Worm (Caenorhabditis elegans) whole organism, midembryonic: ENCODE results near the gene paqr-1.

ENCODE experiments used
- T22C8.4 ChIP-seq: fragments of 200-800 bp; sonication (Bioruptor generic); IDR thresholded peaks from 2 replicates; pipeline ENCODE4 v1.3.6; 2022; ENCODE audit warnings: missing genetic modification characterization, missing compliant biosample characterization
- cog-1 ChIP-seq: sonication (generic microtip); optimal IDR thresholded peaks from 2 replicates; lab custom pipeline; 2016; ENCODE audit warnings: missing genetic modification characterization, missing compliant biosample characterization
- flt-1 ChIP-seq: fragments of 200-800 bp; sonication (Bioruptor generic); IDR thresholded peaks from 2 replicates; pipeline ENCODE4 v1.3.6; 2022; ENCODE audit warnings: missing genetic modification characterization, missing compliant biosample characterization
- klf-2 ChIP-seq: fragments of 200-800 bp; sonication (Bioruptor generic); conservative IDR thresholded peaks from 2 replicates; pipeline ENCODE4 v1.3.6; 2022; ENCODE audit warnings: missing genetic modification reagents, missing genetic modification characterization, missing compliant biosample characterization
- med-1 ChIP-seq: sonication (generic microtip); optimal IDR thresholded peaks from 2 replicates; lab custom pipeline; 2017; ENCODE audit warnings: missing genetic modification characterization, mild to moderate bottlenecking, missing compliant biosample characterization, antibody characterized with exemption, missing genetic modification reagents; ENCODE audit not compliant: insufficient read depth
- ref-1 ChIP-seq: fragments of 200-800 bp; sonication (Bioruptor generic); conservative IDR thresholded peaks from 2 replicates; pipeline ENCODE4 v1.3.6; 2022; ENCODE audit warnings: missing genetic modification reagents, missing genetic modification characterization, missing compliant biosample characterization
- tab-1 ChIP-seq: fragments of 200-800 bp; sonication (Bioruptor generic); IDR thresholded peaks from 2 replicates; pipeline ENCODE4 v1.3.6; 2022; ENCODE audit warnings: missing genetic modification characterization, missing compliant biosample characterization
- ztf-23 ChIP-seq: fragments of 200-800 bp; sonication (Bioruptor generic); IDR thresholded peaks from 2 replicates; pipeline ENCODE4 v1.3.6; 2022; ENCODE audit warnings: missing genetic modification reagents, missing genetic modification characterization, missing compliant biosample characterization
- ztf-29 ChIP-seq: fragments of 200-800 bp; sonication (Bioruptor generic); IDR thresholded peaks from 2 replicates; pipeline ENCODE4 v1.3.6; 2022; ENCODE audit warnings: missing genetic modification reagents, missing genetic modification characterization, missing compliant biosample characterization

Gene paqr-1

DNA sequence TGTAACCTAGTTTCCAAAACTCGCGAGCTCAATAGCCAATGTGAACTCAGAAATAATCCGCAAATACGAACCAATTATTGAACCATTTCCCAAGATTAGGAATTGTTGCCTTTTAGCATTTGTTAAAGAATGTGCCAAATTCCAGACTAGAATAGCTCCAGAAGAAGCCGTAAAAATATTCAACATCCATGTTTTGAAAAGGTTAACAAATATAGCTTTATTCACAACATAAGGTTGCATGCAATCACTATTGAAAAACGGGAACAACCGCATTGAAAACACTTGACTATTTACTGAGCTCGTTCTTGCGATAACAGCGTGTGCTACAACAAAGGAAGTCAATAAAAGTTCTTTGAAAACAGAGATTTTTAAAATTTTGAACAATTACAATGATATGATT, 28.7 kb downstream of the paqr-1 start:
- TF ChIP-seq med-1 (GFP tag; lab: Kevin White, UChicago), result no peak
- TF ChIP-seq cog-1 (tag; lab: Kevin White, UChicago), result no peak
- no peak for TF ChIP-seq klf-2 (GFP tag; lab: Robert Waterston, UW)
- TF ChIP-seq T22C8.4, result no peak
- TF ChIP-seq tab-1 (GFP tag; lab: Robert Waterston, UW), result no peak
- no peak for TF ChIP-seq flt-1 (GFP tag; lab: Robert Waterston, UW)
- no peak for TF ChIP-seq ref-1 (GFP tag; lab: Robert Waterston, UW)
- TF ChIP-seq ztf-23 (GFP tag; lab: Robert Waterston, UW), result no peak
- TF ChIP-seq ztf-29 (GFP tag; lab: Robert Waterston, UW), result no peak

DNA sequence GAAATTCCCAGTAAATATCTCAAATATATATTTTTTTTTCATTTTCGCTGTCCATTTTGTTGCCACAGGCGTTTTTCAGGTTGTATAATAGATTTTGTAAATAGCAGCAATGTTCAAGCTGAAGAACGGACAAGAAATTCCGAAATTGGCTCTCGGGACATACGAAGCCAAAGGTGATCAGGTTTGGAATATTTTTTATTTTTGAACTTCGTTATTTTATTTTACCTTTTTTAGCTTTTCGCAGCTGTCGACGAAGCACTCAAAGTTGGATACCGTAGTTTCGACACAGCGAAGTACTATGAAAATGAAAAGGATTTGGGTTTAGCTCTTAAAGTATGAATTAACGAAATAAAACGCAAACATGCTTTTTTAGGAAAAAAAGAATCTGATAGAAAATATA, 30.7 kb downstream of the paqr-1 start, which contains the start of gene C01G5.5:
Gene C01G5.5 (plus strand): TSS at position 80 of the 400 bp plus-strand sequence.
- TF ChIP-seq ztf-29 (GFP tag; lab: Robert Waterston, UW) (no peak), T22C8.4 (no peak), cog-1 (tag; lab: Kevin White, UChicago) (no peak), med-1 (GFP tag; lab: Kevin White, UChicago) (no peak), tab-1 (GFP tag; lab: Robert Waterston, UW) (no peak), klf-2 (GFP tag; lab: Robert Waterston, UW) (no peak)

DNA sequence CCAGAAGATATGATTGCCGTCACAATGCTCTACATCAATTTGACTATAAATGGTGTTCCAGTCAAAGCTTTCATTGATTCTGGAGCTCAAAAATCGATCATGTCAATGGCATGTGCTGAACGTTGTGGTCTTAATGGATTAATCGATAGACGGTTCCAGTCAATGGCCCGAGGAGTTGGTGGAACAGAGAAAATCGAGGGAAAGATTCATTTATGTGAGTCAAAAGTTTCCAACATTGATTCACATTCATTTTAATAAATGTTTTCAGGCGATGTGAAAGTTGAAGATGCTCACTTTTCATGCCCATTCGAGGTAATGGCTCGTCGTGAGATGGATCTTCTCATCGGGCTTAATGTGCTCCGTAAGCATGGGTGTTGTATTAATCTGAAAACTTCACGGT, 31.5 kb downstream of the paqr-1 start:
- TF ChIP-seq T22C8.4, result no peak
- no peak for TF ChIP-seq flt-1 (GFP tag; lab: Robert Waterston, UW)
- TF ChIP-seq ztf-29 (GFP tag; lab: Robert Waterston, UW), result no peak
- no peak for TF ChIP-seq med-1 (GFP tag; lab: Kevin White, UChicago)
- TF ChIP-seq cog-1 (tag; lab: Kevin White, UChicago), result no peak
- TF ChIP-seq ztf-23 (GFP tag; lab: Robert Waterston, UW), result no peak
- no peak for TF ChIP-seq ref-1 (GFP tag; lab: Robert Waterston, UW)
- no peak for TF ChIP-seq tab-1 (GFP tag; lab: Robert Waterston, UW)

DNA sequence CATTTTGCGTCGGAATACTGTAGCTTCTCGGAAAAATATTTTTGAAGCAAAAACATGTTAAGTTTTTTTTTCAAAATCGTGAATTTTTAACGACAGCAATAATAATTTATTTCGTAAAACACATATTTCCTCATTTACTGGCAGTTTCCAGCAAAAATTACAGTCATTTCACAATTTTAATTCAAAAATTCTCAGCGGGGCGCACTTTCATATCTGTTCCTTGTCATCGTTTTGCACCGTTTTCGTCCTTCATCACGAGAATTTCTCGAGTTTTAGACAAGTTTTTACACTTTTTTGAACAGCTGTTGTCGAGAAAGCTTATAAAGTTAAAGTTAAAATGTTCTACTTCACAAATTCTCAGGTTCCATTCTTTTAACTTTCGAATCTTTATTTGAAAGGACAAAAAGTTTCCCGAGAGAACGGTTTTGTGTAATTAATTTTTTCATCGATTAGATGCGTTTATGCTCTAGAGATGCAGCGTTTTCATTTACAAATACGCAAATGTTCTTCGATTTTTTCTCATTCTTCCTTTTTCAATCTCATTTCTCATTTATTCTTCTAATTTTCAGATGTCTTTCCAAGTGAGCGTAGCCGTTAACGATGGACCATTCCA, 32.8 kb downstream of the paqr-1 start, which contains the start of gene ddi-1:
Gene ddi-1 (plus strand): TSS at position 563 of the 613 bp plus-strand sequence.
- TF ChIP-seq klf-2 (GFP tag; lab: Robert Waterston, UW) (no peak), ztf-23 (GFP tag; lab: Robert Waterston, UW) (no peak), flt-1 (GFP tag; lab: Robert Waterston, UW) (no peak), cog-1 (tag; lab: Kevin White, UChicago) (no peak), med-1 (GFP tag; lab: Kevin White, UChicago) (no peak)

DNA sequence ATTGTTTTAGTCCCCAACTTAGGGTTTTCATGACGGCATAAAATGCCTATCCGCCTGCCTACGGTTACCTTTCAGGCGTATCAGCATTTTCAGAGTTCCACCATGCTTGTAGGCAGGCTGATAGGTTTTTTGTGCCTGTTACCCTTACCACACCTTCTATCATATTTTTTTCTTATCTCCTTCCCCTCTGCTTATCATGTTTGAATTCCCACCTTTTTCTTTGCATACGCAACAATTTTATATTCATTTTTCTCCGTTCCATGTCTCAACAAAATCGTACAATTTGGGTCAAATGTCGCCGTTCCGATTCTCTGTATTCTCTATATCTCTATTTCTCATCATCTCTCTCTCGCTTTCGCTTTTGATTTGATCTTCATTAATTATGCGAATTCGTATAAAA, 35.6 kb downstream of the paqr-1 start, which contains the start of gene C01G5.9:
Gene C01G5.9 (plus strand): TSS at position 301 of the 400 bp plus-strand sequence.
- no peak for TF ChIP-seq ztf-29 (GFP tag; lab: Robert Waterston, UW)
- no peak for TF ChIP-seq cog-1 (tag; lab: Kevin White, UChicago)
- no peak for TF ChIP-seq ztf-23 (GFP tag; lab: Robert Waterston, UW)
- no peak for TF ChIP-seq ref-1 (GFP tag; lab: Robert Waterston, UW)
- no peak for TF ChIP-seq tab-1 (GFP tag; lab: Robert Waterston, UW)
- TF ChIP-seq med-1 (GFP tag; lab: Kevin White, UChicago), result no peak
- TF ChIP-seq flt-1 (GFP tag; lab: Robert Waterston, UW), result no peak
- TF ChIP-seq klf-2 (GFP tag; lab: Robert Waterston, UW), result no peak
- TF ChIP-seq T22C8.4, result no peak

DNA sequence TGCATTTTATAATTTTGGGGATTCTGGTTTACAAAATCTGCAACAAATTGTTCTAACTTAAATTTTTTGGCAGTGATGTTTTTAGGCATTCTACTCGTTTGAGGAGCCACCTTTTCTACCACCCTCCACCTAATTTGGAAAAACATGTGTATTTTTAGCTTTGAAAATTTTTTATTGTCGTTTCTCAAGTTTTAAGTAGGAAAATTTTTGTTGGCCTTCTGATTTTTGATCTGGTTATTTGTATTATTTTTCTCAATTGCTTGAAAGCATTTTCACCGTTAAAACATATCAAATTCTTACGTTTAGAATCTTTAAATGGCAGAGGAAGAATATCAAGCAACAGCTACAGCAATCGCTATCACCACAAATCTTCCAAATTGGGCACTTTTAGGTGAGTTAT, 37.4 kb downstream of the paqr-1 start, which contains the start of gene C01G5.7:
Gene C01G5.7 (plus strand): TSS at position 301 of the 400 bp plus-strand sequence.
- no peak for TF ChIP-seq cog-1 (tag; lab: Kevin White, UChicago)
- TF ChIP-seq klf-2 (GFP tag; lab: Robert Waterston, UW), result no peak

DNA sequence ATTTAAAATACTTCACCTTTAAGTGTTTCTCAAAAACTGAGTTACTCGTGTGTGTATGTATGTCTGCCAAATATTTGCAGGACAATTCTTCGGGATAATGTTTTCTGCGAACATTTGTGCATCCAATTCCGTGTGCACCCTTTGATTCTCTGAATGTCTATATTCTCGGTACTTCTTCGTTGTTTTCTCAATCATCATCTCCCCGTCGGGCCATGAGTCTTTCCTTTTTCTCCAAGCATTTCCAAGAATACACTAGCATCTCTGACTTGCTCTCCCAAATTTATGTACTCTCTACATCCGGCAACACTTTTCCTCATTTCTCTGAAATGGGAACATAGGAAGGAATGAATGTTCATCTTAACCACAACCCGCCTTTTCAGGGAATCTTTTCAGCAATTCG, 40.5 kb downstream of the paqr-1 start:
- TF ChIP-seq ztf-23 (GFP tag; lab: Robert Waterston, UW) (no peak), tab-1 (GFP tag; lab: Robert Waterston, UW) (no peak), med-1 (GFP tag; lab: Kevin White, UChicago) (no peak), T22C8.4 (no peak), ztf-29 (GFP tag; lab: Robert Waterston, UW) (no peak), flt-1 (GFP tag; lab: Robert Waterston, UW) (no peak), ref-1 (GFP tag; lab: Robert Waterston, UW) (no peak), cog-1 (tag; lab: Kevin White, UChicago) (no peak), klf-2 (GFP tag; lab: Robert Waterston, UW) (no peak)

DNA sequence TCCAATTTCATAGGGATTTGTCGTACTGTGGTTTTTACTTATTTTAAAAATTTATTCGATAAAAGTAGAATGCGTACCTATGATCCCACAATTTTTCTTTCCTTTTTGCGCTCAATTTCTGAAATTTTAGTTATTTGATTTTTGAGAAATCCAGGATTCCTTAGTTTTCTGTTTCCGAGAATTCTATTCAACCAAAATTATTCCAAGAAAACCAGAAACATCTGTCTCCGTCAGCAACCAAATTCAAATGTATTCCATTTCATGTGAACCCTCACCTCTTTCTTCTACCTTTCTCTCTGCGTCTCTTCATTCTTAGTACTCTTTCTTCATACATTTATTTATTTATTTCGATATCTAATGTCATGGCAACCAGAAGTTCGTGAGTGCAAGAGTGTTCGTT, 43.5 kb downstream of the paqr-1 start:
- no peak for TF ChIP-seq ztf-23 (GFP tag; lab: Robert Waterston, UW)
- TF ChIP-seq tab-1 (GFP tag; lab: Robert Waterston, UW), result no peak
- no peak for TF ChIP-seq med-1 (GFP tag; lab: Kevin White, UChicago)
- TF ChIP-seq klf-2 (GFP tag; lab: Robert Waterston, UW), result no peak
- no peak for TF ChIP-seq cog-1 (tag; lab: Kevin White, UChicago)

DNA sequence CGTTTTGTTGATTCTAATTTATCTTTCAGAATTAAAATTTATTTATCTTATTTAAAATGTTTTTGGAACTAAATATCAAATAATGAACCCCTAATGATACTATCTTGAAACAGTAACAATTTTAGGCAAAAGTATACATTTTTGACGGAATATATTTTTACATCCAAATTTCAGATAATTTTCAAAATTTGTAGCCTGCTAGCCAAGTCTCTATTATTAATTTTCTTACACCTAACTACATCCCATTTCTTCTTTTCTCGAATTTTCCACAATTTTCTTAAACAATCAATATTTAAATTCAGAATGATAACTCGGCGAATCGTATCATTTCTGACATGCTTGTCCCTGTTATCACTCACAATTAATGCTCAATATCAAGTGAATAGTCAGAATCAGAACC, 48.8 kb downstream of the paqr-1 start, which contains the start of gene pqn-89:
Gene pqn-89 (plus strand): TSS at position 301 of the 400 bp plus-strand sequence.
- no peak for TF ChIP-seq ztf-23 (GFP tag; lab: Robert Waterston, UW)
- TF ChIP-seq tab-1 (GFP tag; lab: Robert Waterston, UW), result no peak
- no peak for TF ChIP-seq cog-1 (tag; lab: Kevin White, UChicago)
- no peak for TF ChIP-seq klf-2 (GFP tag; lab: Robert Waterston, UW)
- no peak for TF ChIP-seq ref-1 (GFP tag; lab: Robert Waterston, UW)
- TF ChIP-seq flt-1 (GFP tag; lab: Robert Waterston, UW), result no peak
- no peak for TF ChIP-seq T22C8.4
- no peak for TF ChIP-seq ztf-29 (GFP tag; lab: Robert Waterston, UW)
- TF ChIP-seq med-1 (GFP tag; lab: Kevin White, UChicago), result no peak
